Fruit fly (Drosophila melanogaster) whole organism, embryonic: ENCODE data around the gene CG13893.

Experiments used
- Abd-B ChIP-seq: fragments of 200-800 bp; sonication (Bioruptor generic); optimal IDR thresholded peaks from 2 replicates; lab custom pipeline; 2018; ENCODE audit warnings: missing biosample characterization, mild to moderate bottlenecking, missing genetic modification characterization, moderate library complexity
- CG10321 ChIP-seq: fragments of 200-800 bp; sonication (Bioruptor generic); IDR thresholded peaks from 2 replicates; pipeline ENCODE4 v1.3.6; 2022; ENCODE audit warnings: missing biosample characterization, missing genetic modification characterization
- CG10543 ChIP-seq: fragments of 200-800 bp; sonication (Bioruptor generic); optimal IDR thresholded peaks from 3 replicates; lab custom pipeline; 2017; ENCODE audit warnings: missing biosample characterization, mild to moderate bottlenecking, missing genetic modification characterization, moderate library complexity
- CG11723 ChIP-seq: fragments of 200-800 bp; sonication (Bioruptor generic); optimal IDR thresholded peaks from 2 replicates; lab custom pipeline; 2017; ENCODE audit warnings: missing biosample characterization, mild to moderate bottlenecking, missing genetic modification characterization
- CG12155 ChIP-seq: fragments of 200-800 bp; sonication (Bioruptor generic); optimal IDR thresholded peaks from 3 replicates; lab custom pipeline; 2016; ENCODE audit warnings: missing biosample characterization, missing genetic modification characterization
- CG12659 ChIP-seq: fragments of 200-800 bp; sonication (Bioruptor generic); optimal IDR thresholded peaks from 3 replicates; lab custom pipeline; 2017; ENCODE audit warnings: mild to moderate bottlenecking, missing biosample characterization, missing genetic modification reagents, missing genetic modification characterization
- CG14860 ChIP-seq: fragments of 200-800 bp; sonication (Bioruptor generic); IDR thresholded peaks from 3 replicates; pipeline ENCODE4 v1.3.6; 2022; ENCODE audit warnings: missing biosample characterization, missing genetic modification characterization; ENCODE audit not compliant: partially characterized antibody
- CG14965 ChIP-seq: fragments of 200-800 bp; sonication (Bioruptor generic); optimal IDR thresholded peaks from 2 replicates; lab custom pipeline; 2016; ENCODE audit warnings: missing biosample characterization, missing genetic modification characterization, borderline replicate concordance
- CG17612 ChIP-seq: fragments of 200-800 bp; sonication (Bioruptor generic); IDR thresholded peaks from 2 replicates; pipeline ENCODE4 v1.3.6; 2022; ENCODE audit warnings: missing biosample characterization, missing genetic modification characterization
- CG18262 ChIP-seq: fragments of 200-800 bp; optimal IDR thresholded peaks from 3 replicates; lab custom pipeline; 2019; ENCODE audit warnings: missing biosample characterization, mild to moderate bottlenecking, missing genetic modification characterization, moderate library complexity
- CG2129 ChIP-seq: fragments of 200-800 bp; sonication (Bioruptor generic); IDR thresholded peaks from 2 replicates; pipeline ENCODE4 v1.3.6; 2022; ENCODE audit warnings: missing biosample characterization, missing genetic modification characterization; ENCODE audit not compliant: partially characterized antibody
- CG2875 ChIP-seq: fragments of 200-800 bp; sonication (Bioruptor generic); optimal IDR thresholded peaks from 2 replicates; lab custom pipeline; 2017; ENCODE audit warnings: missing biosample characterization, mild to moderate bottlenecking, missing genetic modification characterization, missing genetic modification reagents
- CG31224 ChIP-seq: fragments of 200-800 bp; sonication (Bioruptor generic); IDR thresholded peaks from 2 replicates; pipeline ENCODE4 v1.3.6; 2022; ENCODE audit warnings: missing biosample characterization, missing genetic modification characterization
- CG32772 ChIP-seq: fragments of 200-800 bp; sonication (Bioruptor generic); IDR thresholded peaks from 2 replicates; pipeline ENCODE4 v1.3.6; 2022; ENCODE audit warnings: missing biosample characterization, missing genetic modification characterization
- CG4617 ChIP-seq: fragments of 200-800 bp; sonication (Bioruptor generic); optimal IDR thresholded peaks from 3 replicates; lab custom pipeline; 2016; ENCODE audit warnings: missing biosample characterization, missing genetic modification characterization, borderline replicate concordance
- CG6689 ChIP-seq: fragments of 200-800 bp; sonication (Bioruptor generic); IDR thresholded peaks from 2 replicates; pipeline ENCODE4 v1.3.6; 2022; ENCODE audit warnings: missing biosample characterization, missing genetic modification characterization
- CG8765 ChIP-seq: fragments of 200-800 bp; sonication (Bioruptor generic); IDR thresholded peaks from 2 replicates; pipeline ENCODE4 v1.3.6; 2022; ENCODE audit warnings: missing biosample characterization, missing genetic modification characterization
- Doc3 ChIP-seq: fragments of 200-800 bp; sonication (Bioruptor generic); IDR thresholded peaks from 3 replicates; pipeline ENCODE4 v1.3.6; 2022; ENCODE audit warnings: missing biosample characterization, missing genetic modification characterization; ENCODE audit not compliant: partially characterized antibody
- ERR ChIP-seq: fragments of 200-800 bp; sonication (Bioruptor generic); optimal IDR thresholded peaks from 2 replicates; lab custom pipeline; 2016; ENCODE audit warnings: missing biosample characterization, missing genetic modification characterization
- Eip74EF ChIP-seq, 2 experiments: fragments of 200-800 bp in 1 of 2; fragments of >200 bp in 1 of 2; sonication (Bioruptor generic) in 1 of 2; optimal IDR thresholded peaks; 2 replicates each; lab custom pipeline; 2017 to 2019; ENCODE audit warnings: missing biosample characterization in 2 of 2, missing genetic modification characterization in 2 of 2, mild to moderate bottlenecking in 1 of 2, moderate library complexity in 1 of 2
- GATAe ChIP-seq: fragments of 200-800 bp; sonication (Bioruptor generic); conservative IDR thresholded peaks from 2 replicates; pipeline ENCODE4 v1.3.6; 2022; ENCODE audit warnings: missing biosample characterization, missing genetic modification characterization
- Hand ChIP-seq: fragments of 200-800 bp; sonication (Bioruptor generic); optimal IDR thresholded peaks from 2 replicates; lab custom pipeline; 2017; ENCODE audit warnings: mild to moderate bottlenecking, missing biosample characterization, missing genetic modification reagents, missing genetic modification characterization
- NK7.1 ChIP-seq: fragments of 200-800 bp; sonication (Bioruptor generic); optimal IDR thresholded peaks from 3 replicates; lab custom pipeline; 2016; ENCODE audit warnings: missing biosample characterization, missing genetic modification characterization
- Neu2 ChIP-seq: fragments of 200-800 bp; sonication (Bioruptor generic); optimal IDR thresholded peaks from 3 replicates; lab custom pipeline; 2016; ENCODE audit warnings: missing biosample characterization, missing genetic modification characterization, borderline replicate concordance
- Nf-YA ChIP-seq: fragments of 200-800 bp; sonication (Bioruptor generic); IDR thresholded peaks from 2 replicates; pipeline ENCODE4 v1.3.6; 2022; ENCODE audit warnings: missing biosample characterization, missing genetic modification characterization
- Poxn ChIP-seq: fragments of 200-800 bp; sonication (Bioruptor generic); IDR thresholded peaks from 2 replicates; pipeline ENCODE4 v1.3.6; 2022; ENCODE audit warnings: missing biosample characterization, missing genetic modification characterization
- Sox100B ChIP-seq: fragments of 200-800 bp; sonication (Bioruptor generic); optimal IDR thresholded peaks from 3 replicates; lab custom pipeline; 2018; ENCODE audit warnings: missing biosample characterization, mild to moderate bottlenecking, missing genetic modification characterization
- cg ChIP-seq: fragments of 200-800 bp; sonication (Bioruptor generic); optimal IDR thresholded peaks from 3 replicates; lab custom pipeline; 2019; ENCODE audit warnings: missing biosample characterization, mild to moderate bottlenecking, missing genetic modification characterization, moderate library complexity
- chif ChIP-seq, 2 experiments: fragments of 200-800 bp; sonication (Bioruptor generic); optimal IDR thresholded peaks; 3 replicates each; lab custom pipeline; 2016; ENCODE audit warnings: missing biosample characterization in 2 of 2, missing genetic modification characterization in 2 of 2
- crol ChIP-seq: fragments of 200-800 bp; sonication (Bioruptor generic); IDR thresholded peaks from 2 replicates; pipeline ENCODE4 v1.3.6; 2022; ENCODE audit warnings: missing biosample characterization, missing genetic modification characterization
- dysf ChIP-seq: fragments of 200-800 bp; sonication (Bioruptor generic); IDR thresholded peaks from 3 replicates; pipeline ENCODE4 v1.3.6; 2022; ENCODE audit warnings: missing biosample characterization, missing genetic modification characterization
- emc ChIP-seq: fragments of 200-800 bp; sonication (Bioruptor generic); optimal IDR thresholded peaks from 2 replicates; lab custom pipeline; 2016; ENCODE audit warnings: missing biosample characterization, missing genetic modification characterization
- fd102C ChIP-seq: fragments of 200-800 bp; sonication (Bioruptor generic); optimal IDR thresholded peaks from 2 replicates; lab custom pipeline; 2018; ENCODE audit warnings: missing biosample characterization, mild to moderate bottlenecking, missing genetic modification characterization, moderate library complexity
- grn ChIP-seq: fragments of 200-800 bp; sonication (Bioruptor generic); optimal IDR thresholded peaks from 3 replicates; lab custom pipeline; 2017; ENCODE audit warnings: missing biosample characterization, missing genetic modification characterization
- her ChIP-seq: fragments of 200-800 bp; sonication (Bioruptor generic); optimal IDR thresholded peaks from 2 replicates; lab custom pipeline; 2016; ENCODE audit warnings: missing biosample characterization, missing genetic modification characterization
- jigr1 ChIP-seq: fragments of 200-800 bp; sonication (Bioruptor generic); IDR thresholded peaks from 3 replicates; pipeline ENCODE4 v1.3.6; 2022; ENCODE audit warnings: missing biosample characterization, missing genetic modification characterization
- jing ChIP-seq: fragments of 200-800 bp; sonication (Bioruptor generic); optimal IDR thresholded peaks from 2 replicates; lab custom pipeline; 2018; ENCODE audit warnings: missing biosample characterization, mild to moderate bottlenecking, missing genetic modification characterization
- kah ChIP-seq: fragments of 200-800 bp; sonication (Bioruptor generic); optimal IDR thresholded peaks from 2 replicates; lab custom pipeline; 2018; ENCODE audit warnings: missing biosample characterization, mild to moderate bottlenecking, missing genetic modification characterization
- klu ChIP-seq: fragments of 200-800 bp; sonication (Bioruptor generic); IDR thresholded peaks from 2 replicates; pipeline ENCODE4 v1.3.6; 2022; ENCODE audit warnings: missing biosample characterization, missing genetic modification characterization
- odd ChIP-seq: fragments of 200-800 bp; sonication (Bioruptor generic); optimal IDR thresholded peaks from 2 replicates; lab custom pipeline; 2017; ENCODE audit warnings: missing biosample characterization, mild to moderate bottlenecking, missing genetic modification characterization
- pho ChIP-seq: fragments of 200-800 bp; sonication (Bioruptor generic); optimal IDR thresholded peaks from 2 replicates; lab custom pipeline; 2016; ENCODE audit warnings: missing biosample characterization, missing genetic modification characterization
- pros ChIP-seq: fragments of 200-800 bp; sonication (Bioruptor generic); optimal IDR thresholded peaks from 3 replicates; lab custom pipeline; 2019; ENCODE audit warnings: missing biosample characterization, mild to moderate bottlenecking, missing genetic modification characterization, moderate library complexity
- ranshi ChIP-seq: fragments of 200-800 bp; sonication (Bioruptor generic); IDR thresholded peaks from 2 replicates; pipeline ENCODE4 v1.3.6; 2022; ENCODE audit warnings: missing biosample characterization, missing genetic modification characterization
- slp2 ChIP-seq: fragments of 200-800 bp; sonication (Bioruptor generic); optimal IDR thresholded peaks from 2 replicates; lab custom pipeline; 2016; ENCODE audit warnings: missing biosample characterization, missing genetic modification characterization
- sna ChIP-seq: fragments of 200-800 bp; sonication (Bioruptor generic); IDR thresholded peaks from 2 replicates; pipeline ENCODE4 v1.3.6; 2022; ENCODE audit warnings: missing biosample characterization, missing genetic modification characterization; ENCODE audit not compliant: partially characterized antibody
- sob ChIP-seq: fragments of 200-800 bp; sonication (Bioruptor generic); IDR thresholded peaks from 2 replicates; pipeline ENCODE4 v1.3.6; 2022; ENCODE audit warnings: missing biosample characterization, missing genetic modification characterization
- sr ChIP-seq: fragments of 200-800 bp; sonication (Bioruptor generic); IDR thresholded peaks from 3 replicates; pipeline ENCODE4 v1.3.6; 2022; ENCODE audit warnings: missing biosample characterization, missing genetic modification characterization
- tin ChIP-seq: fragments of 200-800 bp; sonication (Bioruptor generic); optimal IDR thresholded peaks from 3 replicates; lab custom pipeline; 2016; ENCODE audit warnings: missing biosample characterization, missing genetic modification characterization
- tna ChIP-seq: fragments of 200-800 bp; sonication (Bioruptor generic); IDR thresholded peaks from 2 replicates; pipeline ENCODE4 v1.3.6; 2022; ENCODE audit warnings: missing biosample characterization, missing genetic modification characterization; ENCODE audit not compliant: partially characterized antibody
- zen ChIP-seq: fragments of 200-800 bp; sonication (Bioruptor generic); optimal IDR thresholded peaks from 3 replicates; lab custom pipeline; 2018; ENCODE audit warnings: missing biosample characterization, mild to moderate bottlenecking, missing genetic modification characterization, moderate library complexity
- zf30C ChIP-seq: fragments of 200-800 bp; sonication (Bioruptor generic); optimal IDR thresholded peaks from 3 replicates; lab custom pipeline; 2018; ENCODE audit warnings: missing biosample characterization, mild to moderate bottlenecking, missing genetic modification characterization

The CG13893 gene

dm6 chr3L:635016-635363 lies 31.2 kb upstream of the CG13893 start:
- TF ChIP-seq CG18262 (tag; lab: Kevin White, UChicago) (no peak), tin (no peak), pho (no peak), CG31224 (GFP tag; lab: Robert Waterston, UW) (no peak), fd102C (no peak), zf30C (GFP tag; lab: Kevin White, UChicago) (no peak), crol (GFP tag; lab: Robert Waterston, UW) (peak; percentile 72; the same call in 1 of the 2 replicates), Hand (GFP tag; lab: Kevin White, UChicago) (no peak), Eip74EF (GFP tag; optimal IDR thresholded peaks at IDR 0.05; lab: Kevin White, UChicago) (peak in 1 of 2 experiments; percentile 16), kah (peak; percentile 73), GATAe (GFP tag; lab: Robert Waterston, UW) (no peak), sr (GFP tag; lab: Robert Waterston, UW) (no peak), her (GFP tag; lab: Kevin White, UChicago) (no peak), CG12155 (GFP tag; lab: Kevin White, UChicago) (no peak), emc (GFP tag; lab: Kevin White, UChicago) (no peak), Sox100B (no peak), zen (tag; lab: Kevin White, UChicago) (no peak), grn (GFP tag; lab: Kevin White, UChicago) (no peak), sob (GFP tag; lab: Robert Waterston, UW) (no peak), sna (GFP tag; lab: Robert Waterston, UW) (no peak), CG6689 (GFP tag; lab: Robert Waterston, UW) (no peak), CG12659 (GFP tag; lab: Kevin White, UChicago) (no peak), Abd-B (GFP tag; lab: Kevin White, UChicago) (no peak), CG17612 (GFP tag; lab: Robert Waterston, UW) (no peak), odd (GFP tag; lab: Kevin White, UChicago) (no peak), CG11723 (GFP tag; lab: Kevin White, UChicago) (no peak), Poxn (GFP tag; lab: Robert Waterston, UW) (no peak), jing (GFP tag; lab: Kevin White, UChicago) (no peak), ranshi (GFP tag; lab: Robert Waterston, UW) (no peak), ERR (no peak), CG10543 (GFP tag; lab: Kevin White, UChicago) (no peak), chif (GFP tag; optimal IDR thresholded peaks at IDR 0.05; lab: Kevin White, UChicago) (no peak), CG10321 (peak; percentile 31; the same call in 1 of the 2 replicates), CG14965 (GFP tag; lab: Kevin White, UChicago) (peak; percentile 21), Nf-YA (no peak; the same call in 1 of the 2 replicates), CG14860 (GFP tag; lab: Robert Waterston, UW) (no peak), CG8765 (GFP tag; lab: Robert Waterston, UW) (no peak), klu (GFP tag; lab: Robert Waterston, UW) (no peak), tna (GFP tag; lab: Robert Waterston, UW) (no peak), CG4617 (GFP tag; lab: Kevin White, UChicago) (no peak), CG32772 (no peak), dysf (GFP tag; lab: Robert Waterston, UW) (no peak), Doc3 (GFP tag; lab: Robert Waterston, UW) (no peak), CG2875 (GFP tag; lab: Kevin White, UChicago) (no peak), Neu2 (GFP tag; lab: Kevin White, UChicago) (no peak), jigr1 (GFP tag; lab: Robert Waterston, UW) (no peak), pros (peak; percentile 17), slp2 (GFP tag; lab: Kevin White, UChicago) (no peak), cg (no peak), NK7.1 (GFP tag; lab: Kevin White, UChicago) (no peak), CG2129 (no peak)
